Fruit fly (Drosophila melanogaster) whole organism, embryonic: ENCODE results near the gene aru.

Experiments
- Abd-B ChIP-seq: fragments of 200-800 bp; sonication (Bioruptor generic); optimal IDR thresholded peaks from 2 replicates; lab custom pipeline; 2018; ENCODE audit warnings: missing biosample characterization, mild to moderate bottlenecking, missing genetic modification characterization, moderate library complexity
- Antp ChIP-seq: fragments of 200-800 bp; sonication (Bioruptor generic); optimal IDR thresholded peaks from 3 replicates; lab custom pipeline; 2016; ENCODE audit warnings: missing biosample characterization, missing genetic modification characterization
- CG10979 ChIP-seq: fragments of 200-800 bp; sonication (Bioruptor generic); optimal IDR thresholded peaks from 2 replicates; lab custom pipeline; 2018; ENCODE audit warnings: missing biosample characterization, mild to moderate bottlenecking, missing genetic modification characterization, moderate library complexity
- CG11456 ChIP-seq: fragments of 200-800 bp; sonication (Bioruptor generic); IDR thresholded peaks from 3 replicates; pipeline ENCODE4 v1.3.6; 2022; ENCODE audit warnings: missing biosample characterization, missing genetic modification characterization
- CG1233 ChIP-seq: fragments of 200-800 bp; sonication (Bioruptor generic); optimal IDR thresholded peaks from 4 replicates; lab custom pipeline; 2018; ENCODE audit warnings: missing biosample characterization, mild to moderate bottlenecking, missing genetic modification characterization
- CG13287 ChIP-seq: fragments of 200-800 bp; sonication (Bioruptor generic); IDR thresholded peaks from 2 replicates; pipeline ENCODE4 v1.3.6; 2022; ENCODE audit warnings: missing biosample characterization, missing genetic modification characterization; ENCODE audit not compliant: partially characterized antibody
- CG13894 ChIP-seq: fragments of 200-800 bp; sonication (Bioruptor generic); optimal IDR thresholded peaks from 3 replicates; lab custom pipeline; 2018; ENCODE audit warnings: missing biosample characterization, mild to moderate bottlenecking, missing genetic modification characterization, moderate library complexity
- CG14667 ChIP-seq: fragments of 200-800 bp; sonication (Bioruptor generic); IDR thresholded peaks from 2 replicates; pipeline ENCODE4 v1.3.6; 2022; ENCODE audit warnings: missing biosample characterization, missing genetic modification characterization
- CG15269 ChIP-seq: fragments of 200-800 bp; sonication (Bioruptor generic); optimal IDR thresholded peaks from 2 replicates; lab custom pipeline; 2018; ENCODE audit warnings: missing biosample characterization, mild to moderate bottlenecking, missing genetic modification characterization, moderate library complexity
- CG17385 ChIP-seq: fragments of 200-800 bp; sonication (Bioruptor generic); optimal IDR thresholded peaks from 3 replicates; lab custom pipeline; 2018; ENCODE audit warnings: missing biosample characterization, mild to moderate bottlenecking, missing genetic modification characterization
- CG17829 ChIP-seq: fragments of 200-800 bp; optimal IDR thresholded peaks from 2 replicates; lab custom pipeline; 2019; ENCODE audit warnings: missing biosample characterization, mild to moderate bottlenecking, missing genetic modification characterization, moderate library complexity
- CG1792 ChIP-seq: fragments of 200-800 bp; sonication (Bioruptor generic); optimal IDR thresholded peaks from 2 replicates; lab custom pipeline; 2016; ENCODE audit warnings: missing biosample characterization, missing genetic modification characterization
- CG1832 ChIP-seq: fragments of 200-800 bp; sonication (Bioruptor generic); optimal IDR thresholded peaks from 2 replicates; lab custom pipeline; 2017; ENCODE audit warnings: missing biosample characterization, mild to moderate bottlenecking, missing genetic modification characterization, inconsistent platforms
- CG2120 ChIP-seq: fragments of 200-800 bp; sonication (Bioruptor generic); optimal IDR thresholded peaks from 3 replicates; lab custom pipeline; 2016; ENCODE audit warnings: missing biosample characterization, missing genetic modification characterization
- CG2199 ChIP-seq: fragments of 200-800 bp; sonication (Bioruptor generic); IDR thresholded peaks from 3 replicates; pipeline ENCODE4 v1.3.6; 2022; ENCODE audit warnings: missing biosample characterization, missing genetic modification characterization
- CG31365 ChIP-seq: fragments of 200-800 bp; sonication (Bioruptor generic); optimal IDR thresholded peaks from 2 replicates; lab custom pipeline; 2018; ENCODE audit warnings: missing biosample characterization, mild to moderate bottlenecking, missing genetic modification characterization
- CG3163 ChIP-seq: fragments of 200-800 bp; sonication (Bioruptor generic); optimal IDR thresholded peaks from 3 replicates; lab custom pipeline; 2016; ENCODE audit warnings: missing biosample characterization, missing genetic modification characterization
- CG3281 ChIP-seq: fragments of 200-800 bp; sonication (Bioruptor generic); optimal IDR thresholded peaks from 3 replicates; lab custom pipeline; 2017; ENCODE audit warnings: missing biosample characterization, mild to moderate bottlenecking, missing genetic modification characterization
- CG42726 ChIP-seq: fragments of 200-800 bp; sonication (Bioruptor generic); IDR thresholded peaks from 2 replicates; pipeline ENCODE4 v1.3.6; 2022; ENCODE audit warnings: missing biosample characterization, missing genetic modification characterization; ENCODE audit not compliant: partially characterized antibody
- CG4617 ChIP-seq: fragments of 200-800 bp; sonication (Bioruptor generic); optimal IDR thresholded peaks from 3 replicates; lab custom pipeline; 2016; ENCODE audit warnings: missing biosample characterization, missing genetic modification characterization, borderline replicate concordance
- CG4707 ChIP-seq: fragments of 200-800 bp; sonication (Bioruptor generic); optimal IDR thresholded peaks from 2 replicates; lab custom pipeline; 2018; ENCODE audit warnings: missing biosample characterization, mild to moderate bottlenecking, missing genetic modification characterization, moderate library complexity
- CG8388 ChIP-seq: fragments of 200-800 bp; sonication (Bioruptor generic); optimal IDR thresholded peaks from 2 replicates; lab custom pipeline; 2019; ENCODE audit warnings: missing biosample characterization, mild to moderate bottlenecking, missing genetic modification characterization, moderate library complexity
- CG8924 ChIP-seq: fragments of 200-800 bp; optimal IDR thresholded peaks from 3 replicates; lab custom pipeline; 2019; ENCODE audit warnings: missing biosample characterization, mild to moderate bottlenecking, missing genetic modification characterization, moderate library complexity
- Camta ChIP-seq: fragments of 200-800 bp; sonication (Bioruptor generic); optimal IDR thresholded peaks from 2 replicates; lab custom pipeline; 2016; ENCODE audit warnings: missing biosample characterization, missing genetic modification characterization
- Chrac-16 ChIP-seq: fragments of 200-800 bp; sonication (Bioruptor generic); optimal IDR thresholded peaks from 3 replicates; lab custom pipeline; 2016; ENCODE audit warnings: missing biosample characterization, missing genetic modification characterization
- Dek ChIP-seq: fragments of 200-800 bp; sonication (Bioruptor generic); optimal IDR thresholded peaks from 3 replicates; lab custom pipeline; 2019; ENCODE audit warnings: missing biosample characterization, mild to moderate bottlenecking, missing genetic modification characterization, moderate library complexity
- Doc3 ChIP-seq: fragments of 200-800 bp; sonication (Bioruptor generic); IDR thresholded peaks from 3 replicates; pipeline ENCODE4 v1.3.6; 2022; ENCODE audit warnings: missing biosample characterization, missing genetic modification characterization; ENCODE audit not compliant: partially characterized antibody
- ERR ChIP-seq: fragments of 200-800 bp; sonication (Bioruptor generic); optimal IDR thresholded peaks from 2 replicates; lab custom pipeline; 2016; ENCODE audit warnings: missing biosample characterization, missing genetic modification characterization
- Hand ChIP-seq: fragments of 200-800 bp; sonication (Bioruptor generic); optimal IDR thresholded peaks from 2 replicates; lab custom pipeline; 2017; ENCODE audit warnings: mild to moderate bottlenecking, missing biosample characterization, missing genetic modification reagents, missing genetic modification characterization
- MBD-R2 ChIP-seq: fragments of 200-800 bp; sonication (Bioruptor generic); IDR thresholded peaks from 2 replicates; pipeline ENCODE4 v1.3.6; 2022; ENCODE audit warnings: missing biosample characterization, missing genetic modification characterization
- Neu2 ChIP-seq: fragments of 200-800 bp; sonication (Bioruptor generic); optimal IDR thresholded peaks from 3 replicates; lab custom pipeline; 2016; ENCODE audit warnings: missing biosample characterization, missing genetic modification characterization, borderline replicate concordance
- Nf-YB ChIP-seq: fragments of 200-800 bp; sonication (Bioruptor generic); optimal IDR thresholded peaks from 3 replicates; lab custom pipeline; 2019; ENCODE audit warnings: missing biosample characterization, mild to moderate bottlenecking, missing genetic modification characterization, moderate library complexity
- PHDP ChIP-seq: fragments of 200-800 bp; sonication (Bioruptor generic); optimal IDR thresholded peaks from 3 replicates; lab custom pipeline; 2018; ENCODE audit warnings: missing biosample characterization, mild to moderate bottlenecking, missing genetic modification characterization, moderate library complexity
- Vsx1 ChIP-seq: fragments of 200-800 bp; sonication (Bioruptor generic); optimal IDR thresholded peaks from 2 replicates; lab custom pipeline; 2017; ENCODE audit warnings: missing biosample characterization, mild to moderate bottlenecking, missing genetic modification characterization, missing genetic modification reagents
- amos ChIP-seq: fragments of 200-800 bp; sonication (Bioruptor generic); IDR thresholded peaks from 2 replicates; pipeline ENCODE4 v1.3.6; 2022; ENCODE audit warnings: missing biosample characterization, missing genetic modification characterization; ENCODE audit not compliant: partially characterized antibody
- bigmax ChIP-seq: fragments of 200-800 bp; sonication (Bioruptor generic); optimal IDR thresholded peaks from 2 replicates; lab custom pipeline; 2018; ENCODE audit warnings: missing biosample characterization, mild to moderate bottlenecking, missing genetic modification characterization
- br ChIP-seq: fragments of >200 bp; optimal IDR thresholded peaks from 2 replicates; lab custom pipeline; 2017
- dan ChIP-seq: fragments of 200-800 bp; sonication (Bioruptor generic); IDR thresholded peaks from 2 replicates; pipeline ENCODE4 v1.3.6; 2022; ENCODE audit warnings: missing biosample characterization, missing genetic modification characterization
- dimm ChIP-seq: fragments of 200-800 bp; sonication (Bioruptor generic); IDR thresholded peaks from 2 replicates; pipeline ENCODE4 v1.3.6; 2022; ENCODE audit warnings: missing biosample characterization, missing genetic modification characterization
- disco-r ChIP-seq: fragments of 200-800 bp; sonication (Bioruptor generic); optimal IDR thresholded peaks from 2 replicates; lab custom pipeline; 2016; ENCODE audit warnings: missing biosample characterization, missing genetic modification characterization
- hth ChIP-seq: fragments of >200 bp; optimal IDR thresholded peaks from 2 replicates; lab custom pipeline; 2017; ENCODE audit warnings: inconsistent platforms
- insv ChIP-seq, 2 experiments: fragments of 200-800 bp; sonication (Bioruptor generic); optimal IDR thresholded peaks; 3 replicates each; lab custom pipeline; 2016 to 2018; ENCODE audit warnings: missing biosample characterization in 2 of 2, missing genetic modification characterization in 2 of 2
- ken ChIP-seq: fragments of 200-800 bp; sonication (Bioruptor generic); IDR thresholded peaks from 3 replicates; pipeline ENCODE4 v1.3.6; 2022; ENCODE audit warnings: missing biosample characterization, missing genetic modification characterization
- klu ChIP-seq: fragments of 200-800 bp; sonication (Bioruptor generic); IDR thresholded peaks from 2 replicates; pipeline ENCODE4 v1.3.6; 2022; ENCODE audit warnings: missing biosample characterization, missing genetic modification characterization
- lilli ChIP-seq: fragments of 200-800 bp; sonication (Bioruptor generic); optimal IDR thresholded peaks from 3 replicates; lab custom pipeline; 2016; ENCODE audit warnings: missing biosample characterization, missing genetic modification characterization
- nom ChIP-seq: fragments of 200-800 bp; sonication (Bioruptor generic); optimal IDR thresholded peaks from 2 replicates; lab custom pipeline; 2017; ENCODE audit warnings: missing biosample characterization, missing genetic modification characterization, mild to moderate bottlenecking, moderate library complexity, missing genetic modification reagents
- onecut ChIP-seq: fragments of 200-800 bp; sonication (Bioruptor generic); IDR thresholded peaks from 2 replicates; pipeline ENCODE4 v1.3.6; 2022; ENCODE audit warnings: missing biosample characterization, missing genetic modification characterization
- unc-4 ChIP-seq: fragments of 200-800 bp; sonication (Bioruptor generic); IDR thresholded peaks from 2 replicates; pipeline ENCODE4 v1.3.6; 2022; ENCODE audit warnings: missing biosample characterization, missing genetic modification characterization; ENCODE audit not compliant: partially characterized antibody
- vnd ChIP-seq: fragments of 200-800 bp; sonication (Bioruptor generic); IDR thresholded peaks from 3 replicates; pipeline ENCODE4 v1.3.6; 2022; ENCODE audit warnings: missing biosample characterization, missing genetic modification characterization; ENCODE audit not compliant: partially characterized antibody
- zfh1 ChIP-seq: fragments of 200-800 bp; sonication (Bioruptor generic); IDR thresholded peaks from 3 replicates; pipeline ENCODE4 v1.3.6; 2022; ENCODE audit warnings: missing biosample characterization, missing genetic modification characterization

aru gene

dm6 chr2L:855052-855547, 13.1 kb downstream of the aru start, which contains the start of gene CG13949 (continued):
- TF ChIP-seq CG3281 (GFP tag; lab: Kevin White, UChicago) = peak; percentile 46
- TF ChIP-seq CG4617 = peak; percentile 8
- TF ChIP-seq amos (GFP tag; lab: Robert Waterston, UW) = peak; percentile 56
- peak; percentile 82 for TF ChIP-seq MBD-R2
- peak; percentile 66 for TF ChIP-seq CG13287 (GFP tag; lab: Robert Waterston, UW)
- TF ChIP-seq klu = peak; percentile 47; the same call in 1 of the 2 replicates
- no peak for TF ChIP-seq hth (lab: Kevin White, UChicago)
- peak in 1 of 2 experiments; percentile 3 for TF ChIP-seq insv (GFP tag; optimal IDR thresholded peaks at IDR 0.05; lab: Kevin White, UChicago)
- TF ChIP-seq Doc3 (GFP tag; lab: Robert Waterston, UW) = no peak
- TF ChIP-seq ERR = no peak
- TF ChIP-seq lilli (GFP tag; lab: Kevin White, UChicago) = peak; percentile 63
- peak; percentile 88 for TF ChIP-seq ken
- peak; percentile 53 for TF ChIP-seq CG8924 (tag; lab: Kevin White, UChicago)
- no peak for TF ChIP-seq nom (GFP tag; lab: Kevin White, UChicago)
- TF ChIP-seq CG13894 (tag; lab: Kevin White, UChicago) = peak; percentile 63
- TF ChIP-seq Camta = peak; percentile 4
- TF ChIP-seq CG1233 (GFP tag; lab: Kevin White, UChicago) = peak; percentile 46
- no peak for TF ChIP-seq dimm (GFP tag; lab: Robert Waterston, UW)
- TF ChIP-seq Abd-B (GFP tag; lab: Kevin White, UChicago) = peak; percentile 21
- TF ChIP-seq CG2120 (GFP tag; lab: Kevin White, UChicago) = peak; percentile 81
- no peak for TF ChIP-seq CG31365 (tag; lab: Kevin White, UChicago)
- peak; percentile 60 for TF ChIP-seq Antp (GFP tag; lab: Kevin White, UChicago)
- peak; percentile 39 for TF ChIP-seq CG3163 (GFP tag; lab: Kevin White, UChicago)
- TF ChIP-seq bigmax = no peak
- no peak for TF ChIP-seq CG1832 (GFP tag; lab: Kevin White, UChicago)
- TF ChIP-seq unc-4 (GFP tag; lab: Robert Waterston, UW) = peak; percentile 44; the same call in 1 of the 2 replicates
- no peak for TF ChIP-seq CG4707 (GFP tag; lab: Kevin White, UChicago)
- peak; percentile 51; the same call in 1 of the 2 replicates for TF ChIP-seq CG14667
- TF ChIP-seq CG11456 (GFP tag; lab: Robert Waterston, UW) = peak; percentile 87
- peak; percentile 47 for TF ChIP-seq disco-r (GFP tag; lab: Kevin White, UChicago)
- no peak for TF ChIP-seq vnd (GFP tag; lab: Robert Waterston, UW)
- TF ChIP-seq PHDP = peak; percentile 84
- TF ChIP-seq Hand (GFP tag; lab: Kevin White, UChicago) = peak; percentile 60
- peak; percentile 27 for TF ChIP-seq Nf-YB (GFP tag; lab: Kevin White, UChicago)
- no peak for TF ChIP-seq dan
- TF ChIP-seq CG8388 (GFP tag; lab: Kevin White, UChicago) = peak; percentile 34
- no peak for TF ChIP-seq Vsx1
- TF ChIP-seq CG15269 (tag; lab: Kevin White, UChicago) = peak; percentile 72
- peak; percentile 47 for TF ChIP-seq CG1792 (GFP tag; lab: Kevin White, UChicago)
- TF ChIP-seq CG2199 = peak; percentile 72; the same call in 2 of the 3 replicates
- peak; percentile 77; the same call in 2 of the 3 replicates for TF ChIP-seq zfh1 (GFP tag; lab: Robert Waterston, UW)
- TF ChIP-seq CG17829 (tag; lab: Kevin White, UChicago) = peak; percentile 66
- TF ChIP-seq Chrac-16 = peak; percentile 59
- TF ChIP-seq onecut (GFP tag; lab: Robert Waterston, UW) = no peak
- peak; percentile 47; the same call in 1 of the 2 replicates for TF ChIP-seq CG42726 (GFP tag; lab: Robert Waterston, UW)
- peak; percentile 53 for TF ChIP-seq CG10979 (tag; lab: Kevin White, UChicago)
- TF ChIP-seq CG17385 = peak; percentile 46
- TF ChIP-seq br (lab: Kevin White, UChicago) = no peak
- TF ChIP-seq Dek (tag; lab: Kevin White, UChicago) = peak; percentile 68
- TF ChIP-seq Neu2 (GFP tag; lab: Kevin White, UChicago) = no peak
